Fruit fly (Drosophila melanogaster) whole organism, embryonic: Measurements from ENCODE around the gene CG5968.
A peak's percentile ranks its signal among the peaks of the same experiment; 100 is the strongest.

Experiments used
- Bdp1 ChIP-seq: fragments of 200-800 bp; sonication (Bioruptor generic); optimal IDR thresholded peaks from 3 replicates; lab custom pipeline; 2016; ENCODE audit warnings: missing biosample characterization, missing genetic modification characterization
- Blimp-1 ChIP-seq: fragments of 200-800 bp; sonication (Bioruptor generic); optimal IDR thresholded peaks from 3 replicates; lab custom pipeline; 2018; ENCODE audit warnings: missing biosample characterization, missing genetic modification characterization, mild to moderate bottlenecking, moderate library complexity, missing genetic modification reagents
- CG11456 ChIP-seq: fragments of 200-800 bp; sonication (Bioruptor generic); IDR thresholded peaks from 3 replicates; pipeline ENCODE4 v1.3.6; 2022; ENCODE audit warnings: missing biosample characterization, missing genetic modification characterization
- CG11695 ChIP-seq: fragments of 200-800 bp; sonication (Bioruptor generic); IDR thresholded peaks from 3 replicates; pipeline ENCODE4 v1.3.6; 2022; ENCODE audit warnings: missing biosample characterization, missing genetic modification characterization
- CG13287 ChIP-seq: fragments of 200-800 bp; sonication (Bioruptor generic); IDR thresholded peaks from 2 replicates; pipeline ENCODE4 v1.3.6; 2022; ENCODE audit warnings: missing biosample characterization, missing genetic modification characterization; ENCODE audit not compliant: partially characterized antibody
- CG15011 ChIP-seq: fragments of 200-800 bp; sonication (Bioruptor generic); optimal IDR thresholded peaks from 3 replicates; lab custom pipeline; 2018; ENCODE audit warnings: missing biosample characterization, mild to moderate bottlenecking, missing genetic modification characterization
- CG1529 ChIP-seq: fragments of 200-800 bp; sonication (Bioruptor generic); optimal IDR thresholded peaks from 3 replicates; lab custom pipeline; 2018; ENCODE audit warnings: missing biosample characterization, missing genetic modification characterization
- CG15696 ChIP-seq: fragments of 200-800 bp; sonication (Bioruptor generic); optimal IDR thresholded peaks from 2 replicates; lab custom pipeline; 2019; ENCODE audit warnings: missing biosample characterization, mild to moderate bottlenecking, missing genetic modification characterization, moderate library complexity
- CG17359 ChIP-seq: fragments of 200-800 bp; sonication (Bioruptor generic); optimal IDR thresholded peaks from 3 replicates; lab custom pipeline; 2018; ENCODE audit warnings: missing biosample characterization, mild to moderate bottlenecking, missing genetic modification characterization, moderate library complexity
- CG1792 ChIP-seq: fragments of 200-800 bp; sonication (Bioruptor generic); optimal IDR thresholded peaks from 2 replicates; lab custom pipeline; 2016; ENCODE audit warnings: missing biosample characterization, missing genetic modification characterization
- CG18764 ChIP-seq: fragments of 200-800 bp; sonication (Bioruptor generic); optimal IDR thresholded peaks from 3 replicates; lab custom pipeline; 2016; ENCODE audit warnings: missing biosample characterization, missing genetic modification characterization
- CG32767 ChIP-seq: fragments of 200-800 bp; sonication (Bioruptor generic); IDR thresholded peaks from 2 replicates; pipeline ENCODE4 v1.3.6; 2022; ENCODE audit warnings: missing biosample characterization, missing genetic modification characterization
- CG4424 ChIP-seq: fragments of 200-800 bp; sonication (Bioruptor generic); optimal IDR thresholded peaks from 3 replicates; lab custom pipeline; 2016; ENCODE audit warnings: missing biosample characterization, missing genetic modification characterization
- CG4730 ChIP-seq: fragments of 200-800 bp; sonication (Bioruptor generic); IDR thresholded peaks from 2 replicates; pipeline ENCODE4 v1.3.6; 2022; ENCODE audit warnings: missing biosample characterization, missing genetic modification characterization
- CG4854 ChIP-seq: fragments of 200-800 bp; sonication (Bioruptor generic); optimal IDR thresholded peaks from 2 replicates; lab custom pipeline; 2016; ENCODE audit warnings: missing biosample characterization, missing genetic modification characterization, inconsistent platforms
- CG6272 ChIP-seq: fragments of 200-800 bp; sonication (Bioruptor generic); IDR thresholded peaks from 2 replicates; pipeline ENCODE4 v1.3.6; 2022; ENCODE audit warnings: missing biosample characterization, missing genetic modification characterization
- CG6813 ChIP-seq: fragments of 200-800 bp; sonication (Bioruptor generic); optimal IDR thresholded peaks from 2 replicates; lab custom pipeline; 2017; ENCODE audit warnings: missing biosample characterization, missing genetic modification characterization, mild to moderate bottlenecking, moderate library complexity, missing genetic modification reagents
- CG7745 ChIP-seq: fragments of 200-800 bp; sonication (Bioruptor generic); optimal IDR thresholded peaks from 2 replicates; lab custom pipeline; 2018; ENCODE audit warnings: missing biosample characterization, mild to moderate bottlenecking, missing genetic modification characterization, moderate library complexity
- CG8924 ChIP-seq: fragments of 200-800 bp; optimal IDR thresholded peaks from 3 replicates; lab custom pipeline; 2019; ENCODE audit warnings: missing biosample characterization, mild to moderate bottlenecking, missing genetic modification characterization, moderate library complexity
- CG9215 ChIP-seq: fragments of 200-800 bp; sonication (Bioruptor generic); IDR thresholded peaks from 2 replicates; pipeline ENCODE4 v1.3.6; 2022; ENCODE audit warnings: missing biosample characterization, missing genetic modification characterization
- Camta ChIP-seq: fragments of 200-800 bp; sonication (Bioruptor generic); optimal IDR thresholded peaks from 2 replicates; lab custom pipeline; 2016; ENCODE audit warnings: missing biosample characterization, missing genetic modification characterization
- Dbx ChIP-seq: fragments of 200-800 bp; sonication (Bioruptor generic); IDR thresholded peaks from 3 replicates; pipeline ENCODE4 v1.3.6; 2022; ENCODE audit warnings: missing biosample characterization, missing genetic modification characterization
- E2f2 ChIP-seq: fragments of 200-800 bp; sonication (Bioruptor generic); IDR thresholded peaks from 2 replicates; pipeline ENCODE4 v1.3.6; 2022; ENCODE audit warnings: missing biosample characterization, missing genetic modification characterization
- Elba2 ChIP-seq: fragments of 200-800 bp; sonication (Bioruptor generic); optimal IDR thresholded peaks from 3 replicates; lab custom pipeline; 2016; ENCODE audit warnings: missing biosample characterization, missing genetic modification characterization
- H2.0 ChIP-seq: fragments of 200-800 bp; sonication (Bioruptor generic); IDR thresholded peaks from 2 replicates; pipeline ENCODE4 v1.3.6; 2022; ENCODE audit warnings: missing biosample characterization, missing genetic modification characterization
- Hsf ChIP-seq: fragments of 200-800 bp; sonication (Bioruptor generic); optimal IDR thresholded peaks from 3 replicates; lab custom pipeline; 2016; ENCODE audit warnings: missing biosample characterization, missing genetic modification characterization
- Jarid2 ChIP-seq: fragments of 200-800 bp; sonication (Bioruptor generic); optimal IDR thresholded peaks from 3 replicates; lab custom pipeline; 2017; ENCODE audit warnings: mild to moderate bottlenecking, missing biosample characterization, missing genetic modification reagents, missing genetic modification characterization
- Kr ChIP-seq: fragments of 200-800 bp; sonication (Bioruptor generic); optimal IDR thresholded peaks from 2 replicates; lab custom pipeline; 2017; ENCODE audit warnings: missing biosample characterization, mild to moderate bottlenecking, missing genetic modification characterization
- Mes4 ChIP-seq: fragments of 200-800 bp; sonication (Bioruptor generic); optimal IDR thresholded peaks from 2 replicates; lab custom pipeline; 2016; ENCODE audit warnings: missing biosample characterization, missing genetic modification characterization
- NK7.1 ChIP-seq: fragments of 200-800 bp; sonication (Bioruptor generic); optimal IDR thresholded peaks from 3 replicates; lab custom pipeline; 2016; ENCODE audit warnings: missing biosample characterization, missing genetic modification characterization
- Nf-YB ChIP-seq: fragments of 200-800 bp; sonication (Bioruptor generic); optimal IDR thresholded peaks from 3 replicates; lab custom pipeline; 2019; ENCODE audit warnings: missing biosample characterization, mild to moderate bottlenecking, missing genetic modification characterization, moderate library complexity
- PHDP ChIP-seq: fragments of 200-800 bp; sonication (Bioruptor generic); optimal IDR thresholded peaks from 3 replicates; lab custom pipeline; 2018; ENCODE audit warnings: missing biosample characterization, mild to moderate bottlenecking, missing genetic modification characterization, moderate library complexity
- Scr ChIP-seq: fragments of 200-800 bp; sonication (Bioruptor generic); IDR thresholded peaks from 2 replicates; pipeline ENCODE4 v1.3.6; 2022; ENCODE audit warnings: missing biosample characterization, missing genetic modification characterization; ENCODE audit not compliant: partially characterized antibody
- Sry-β ChIP-seq: fragments of 200-800 bp; sonication (Bioruptor generic); optimal IDR thresholded peaks from 2 replicates; lab custom pipeline; 2018; ENCODE audit warnings: missing biosample characterization, mild to moderate bottlenecking, missing genetic modification characterization, moderate library complexity
- Ssrp ChIP-seq: fragments of 200-800 bp; sonication (Bioruptor generic); optimal IDR thresholded peaks from 2 replicates; lab custom pipeline; 2018; ENCODE audit warnings: missing biosample characterization, mild to moderate bottlenecking, missing genetic modification characterization, moderate library complexity
- amos ChIP-seq: fragments of 200-800 bp; sonication (Bioruptor generic); IDR thresholded peaks from 2 replicates; pipeline ENCODE4 v1.3.6; 2022; ENCODE audit warnings: missing biosample characterization, missing genetic modification characterization; ENCODE audit not compliant: partially characterized antibody
- bab2 ChIP-seq: fragments of 200-800 bp; sonication (Bioruptor generic); optimal IDR thresholded peaks from 2 replicates; lab custom pipeline; 2016; ENCODE audit warnings: missing biosample characterization, missing genetic modification characterization
- bowl ChIP-seq: fragments of 200-800 bp; sonication (Bioruptor generic); IDR thresholded peaks from 2 replicates; pipeline ENCODE4 v1.3.6; 2022; ENCODE audit warnings: missing biosample characterization, missing genetic modification characterization
- br ChIP-seq: fragments of >200 bp; optimal IDR thresholded peaks from 2 replicates; lab custom pipeline; 2017
- cg ChIP-seq: fragments of 200-800 bp; sonication (Bioruptor generic); optimal IDR thresholded peaks from 3 replicates; lab custom pipeline; 2019; ENCODE audit warnings: missing biosample characterization, mild to moderate bottlenecking, missing genetic modification characterization, moderate library complexity
- dmrt99B ChIP-seq: fragments of 200-800 bp; sonication (Bioruptor generic); optimal IDR thresholded peaks from 2 replicates; lab custom pipeline; 2018; ENCODE audit warnings: missing biosample characterization, mild to moderate bottlenecking, missing genetic modification characterization, moderate library complexity
- ems ChIP-seq: fragments of 200-800 bp; sonication (Bioruptor generic); optimal IDR thresholded peaks from 3 replicates; lab custom pipeline; 2016; ENCODE audit warnings: missing biosample characterization, missing genetic modification characterization
- ewg ChIP-seq: fragments of 200-800 bp; sonication (Bioruptor generic); optimal IDR thresholded peaks from 3 replicates; lab custom pipeline; 2017; ENCODE audit warnings: mild to moderate bottlenecking, missing biosample characterization, missing genetic modification reagents, missing genetic modification characterization
- hb ChIP-seq: fragments of 200-800 bp; sonication (Bioruptor generic); IDR thresholded peaks from 3 replicates; pipeline ENCODE4 v1.3.6; 2022; ENCODE audit warnings: missing biosample characterization, missing genetic modification characterization; ENCODE audit not compliant: partially characterized antibody
- her ChIP-seq: fragments of 200-800 bp; sonication (Bioruptor generic); optimal IDR thresholded peaks from 2 replicates; lab custom pipeline; 2016; ENCODE audit warnings: missing biosample characterization, missing genetic modification characterization
- nerfin-2 ChIP-seq: fragments of 200-800 bp; sonication (Bioruptor generic); IDR thresholded peaks from 2 replicates; pipeline ENCODE4 v1.3.6; 2022; ENCODE audit warnings: missing biosample characterization, missing genetic modification characterization; ENCODE audit not compliant: partially characterized antibody
- odd ChIP-seq: fragments of 200-800 bp; sonication (Bioruptor generic); optimal IDR thresholded peaks from 2 replicates; lab custom pipeline; 2017; ENCODE audit warnings: missing biosample characterization, mild to moderate bottlenecking, missing genetic modification characterization
- p53 ChIP-seq: fragments of 200-800 bp; sonication (Bioruptor generic); optimal IDR thresholded peaks from 2 replicates; lab custom pipeline; 2016; ENCODE audit warnings: missing biosample characterization, missing genetic modification characterization
- ro ChIP-seq: fragments of 200-800 bp; sonication (Bioruptor generic); IDR thresholded peaks from 2 replicates; pipeline ENCODE4 v1.3.6; 2022; ENCODE audit warnings: missing biosample characterization, missing genetic modification characterization
- sima ChIP-seq: fragments of 200-800 bp; sonication (Bioruptor generic); optimal IDR thresholded peaks from 2 replicates; lab custom pipeline; 2016; ENCODE audit warnings: missing biosample characterization, missing genetic modification characterization
- vvl ChIP-seq: fragments of 200-800 bp; sonication (Bioruptor generic); IDR thresholded peaks from 2 replicates; pipeline ENCODE4 v1.3.6; 2022; ENCODE audit warnings: missing biosample characterization, missing genetic modification characterization
- wor ChIP-seq: fragments of 200-800 bp; sonication (Bioruptor generic); IDR thresholded peaks from 2 replicates; pipeline ENCODE4 v1.3.6; 2022; ENCODE audit warnings: missing biosample characterization, missing genetic modification characterization

Gene CG5968

dm6 chr2L:16533386-16533773 is 16.4 kb downstream of the CG5968 start (continued):
- no peak for TF ChIP-seq ems (GFP tag; lab: Kevin White, UChicago)
- TF ChIP-seq ewg (GFP tag; lab: Kevin White, UChicago): no peak
- TF ChIP-seq odd: no peak
- no peak for TF ChIP-seq Ssrp (tag; lab: Kevin White, UChicago)
- no peak for TF ChIP-seq Kr (GFP tag; lab: Kevin White, UChicago)
- TF ChIP-seq CG13287 (GFP tag; lab: Robert Waterston, UW): no peak
- no peak for TF ChIP-seq CG4854 (GFP tag; lab: Kevin White, UChicago)
- TF ChIP-seq cg (GFP tag; lab: Kevin White, UChicago): peak; percentile 74
- TF ChIP-seq Mes4 (GFP tag; lab: Kevin White, UChicago): no peak
- TF ChIP-seq CG11695: no peak
- no peak for TF ChIP-seq sima
- TF ChIP-seq Blimp-1 (GFP tag; lab: Kevin White, UChicago): no peak
- TF ChIP-seq CG18764: no peak
- no peak for TF ChIP-seq dmrt99B (tag; lab: Kevin White, UChicago)
- TF ChIP-seq CG6272: no peak
- no peak for TF ChIP-seq CG15696 (tag; lab: Kevin White, UChicago)
- no peak for TF ChIP-seq Hsf
- peak; percentile 20; the same call in 1 of the 2 replicates for TF ChIP-seq H2.0 (GFP tag; lab: Robert Waterston, UW)
- TF ChIP-seq CG1792 (GFP tag; lab: Kevin White, UChicago): no peak
- TF ChIP-seq p53 (GFP tag; lab: Kevin White, UChicago): no peak
- no peak for TF ChIP-seq CG32767 (GFP tag; lab: Robert Waterston, UW)
- TF ChIP-seq CG9215 (GFP tag; lab: Robert Waterston, UW): no peak
- TF ChIP-seq Scr (GFP tag; lab: Robert Waterston, UW): peak; percentile 11; the same call in 1 of the 2 replicates
- TF ChIP-seq bowl (GFP tag; lab: Robert Waterston, UW): no peak
- TF ChIP-seq E2f2 (GFP tag; lab: Robert Waterston, UW): no peak
- TF ChIP-seq hb (GFP tag; lab: Robert Waterston, UW): no peak
- no peak; the same call in 1 of the 2 replicates for TF ChIP-seq vvl (GFP tag; lab: Robert Waterston, UW)
- no peak for TF ChIP-seq her (GFP tag; lab: Kevin White, UChicago)
- no peak for TF ChIP-seq nerfin-2 (GFP tag; lab: Robert Waterston, UW)
- TF ChIP-seq wor (GFP tag; lab: Robert Waterston, UW): no peak
- TF ChIP-seq CG8924 (tag; lab: Kevin White, UChicago): no peak
- no peak for TF ChIP-seq CG17359 (tag; lab: Kevin White, UChicago)
- TF ChIP-seq Sry-β (GFP tag; lab: Kevin White, UChicago): no peak
- TF ChIP-seq PHDP (tag; lab: Kevin White, UChicago): no peak
- peak; percentile 98 for TF ChIP-seq CG7745
- TF ChIP-seq ro (GFP tag; lab: Robert Waterston, UW): 0 out of 2 replicates have a peak, but pooled peaks have one; percentile 4
- TF ChIP-seq Jarid2 (GFP tag; lab: Kevin White, UChicago): no peak
- TF ChIP-seq CG4424: no peak
- TF ChIP-seq bab2 (GFP tag; lab: Kevin White, UChicago): no peak
- TF ChIP-seq CG15011 (GFP tag; lab: Kevin White, UChicago): no peak
- TF ChIP-seq Elba2 (GFP tag; lab: Kevin White, UChicago): no peak
- TF ChIP-seq amos: no peak; the same call in 1 of the 2 replicates
- TF ChIP-seq CG11456: peak; percentile 57; the same call in 2 of the 3 replicates
- no peak for TF ChIP-seq NK7.1 (GFP tag; lab: Kevin White, UChicago)
- TF ChIP-seq Bdp1: no peak
- no peak for TF ChIP-seq CG4730 (GFP tag; lab: Robert Waterston, UW)
- no peak for TF ChIP-seq Camta
- TF ChIP-seq CG1529 (GFP tag; lab: Kevin White, UChicago): no peak
- no peak for TF ChIP-seq br (lab: Kevin White, UChicago)
- TF ChIP-seq CG6813 (GFP tag; lab: Kevin White, UChicago): no peak
- no peak for TF ChIP-seq Dbx (GFP tag; lab: Robert Waterston, UW)
- no peak for TF ChIP-seq Nf-YB
